Worm (Caenorhabditis elegans) whole organism, L4/young adult: ENCODE measurements around the gene nspg-14.

Experiments
- W03F9.2 ChIP-seq: fragments of 150-350 bp; optimal IDR thresholded peaks from 2 replicates; lab custom pipeline; 2014; ENCODE audit warnings: missing biosample characterization, missing genetic modification characterization
- dao-5 ChIP-seq: sonication (generic microtip); optimal IDR thresholded peaks from 2 replicates; lab custom pipeline; 2016; ENCODE audit warnings: missing genotype, missing genetic modification characterization, moderate library complexity, missing compliant biosample characterization
- him-1 ChIP-seq: sonication (generic microtip); optimal IDR thresholded peaks from 2 replicates; lab custom pipeline; 2016; ENCODE audit warnings: missing genotype, missing genetic modification reagents, missing genetic modification characterization, missing compliant biosample characterization

DNA sequence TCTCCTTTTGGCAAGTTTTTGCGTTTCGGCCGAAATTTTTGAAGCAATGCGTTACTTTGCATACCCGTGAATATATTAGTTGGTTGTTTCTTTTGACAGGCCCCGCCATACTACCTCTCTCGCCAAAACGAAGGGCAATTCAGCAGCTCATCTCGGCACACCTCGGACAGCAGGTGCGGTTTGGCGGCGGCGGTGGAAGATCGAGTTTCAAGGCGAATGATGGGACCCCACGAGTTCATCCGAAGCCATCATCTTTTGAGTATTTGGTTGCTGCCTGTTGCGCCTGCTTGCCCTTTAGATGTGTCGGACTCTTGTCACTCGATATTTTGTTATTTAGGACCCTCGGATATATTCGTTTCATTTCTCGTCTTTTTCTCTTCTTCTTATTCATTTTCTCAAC, 44.5 kb upstream of the nspg-14 start:
- TF ChIP-seq him-1 (tag; lab: Kevin White, UChicago) (no peak), W03F9.2 (tag; lab: Kevin White, UChicago) (no peak), dao-5 (tag; lab: Kevin White, UChicago) (no peak)
